Fruit fly (Drosophila melanogaster) whole organism, embryonic: ENCODE measurements around the gene Schip1.

ENCODE experiments used
- Adf1 ChIP-seq: fragments of 200-800 bp; sonication (Bioruptor generic); IDR thresholded peaks from 2 replicates; pipeline ENCODE4 v1.3.6; 2022; ENCODE audit warnings: missing biosample characterization, missing genetic modification characterization
- Asciz ChIP-seq: fragments of 200-800 bp; sonication (Bioruptor generic); optimal IDR thresholded peaks from 2 replicates; lab custom pipeline; 2017; ENCODE audit warnings: missing biosample characterization, mild to moderate bottlenecking, missing genetic modification characterization, missing genetic modification reagents
- Atf6 ChIP-seq: fragments of 200-800 bp; sonication (Bioruptor generic); IDR thresholded peaks from 2 replicates; pipeline ENCODE4 v1.3.6; 2022; ENCODE audit warnings: missing biosample characterization, missing genetic modification characterization
- B-H2 ChIP-seq: fragments of 200-800 bp; sonication (Bioruptor generic); optimal IDR thresholded peaks from 2 replicates; lab custom pipeline; 2018; ENCODE audit warnings: missing biosample characterization, mild to moderate bottlenecking, missing genetic modification characterization
- BEAF-32 ChIP-seq: fragments of 200-800 bp; sonication (Bioruptor generic); optimal IDR thresholded peaks from 3 replicates; lab custom pipeline; 2017; ENCODE audit warnings: missing biosample characterization, missing genetic modification characterization, mild to moderate bottlenecking, moderate library complexity, missing genetic modification reagents
- BtbVII ChIP-seq: fragments of 200-800 bp; sonication (Bioruptor generic); optimal IDR thresholded peaks from 3 replicates; lab custom pipeline; 2017; ENCODE audit warnings: missing biosample characterization, mild to moderate bottlenecking, missing genetic modification characterization
- CG10431 ChIP-seq: fragments of 200-800 bp; sonication (Bioruptor generic); optimal IDR thresholded peaks from 3 replicates; lab custom pipeline; 2018; ENCODE audit warnings: missing biosample characterization, mild to moderate bottlenecking, missing genetic modification characterization
- CG11456 ChIP-seq: fragments of 200-800 bp; sonication (Bioruptor generic); IDR thresholded peaks from 3 replicates; pipeline ENCODE4 v1.3.6; 2022; ENCODE audit warnings: missing biosample characterization, missing genetic modification characterization
- CG12236 ChIP-seq: fragments of 200-800 bp; sonication (Bioruptor generic); optimal IDR thresholded peaks from 2 replicates; lab custom pipeline; 2016; ENCODE audit warnings: missing biosample characterization, missing genetic modification characterization
- CG13123 ChIP-seq: fragments of 200-800 bp; sonication (Bioruptor generic); optimal IDR thresholded peaks from 2 replicates; lab custom pipeline; 2016; ENCODE audit warnings: missing biosample characterization, missing genetic modification characterization
- CG1529 ChIP-seq: fragments of 200-800 bp; sonication (Bioruptor generic); optimal IDR thresholded peaks from 3 replicates; lab custom pipeline; 2018; ENCODE audit warnings: missing biosample characterization, missing genetic modification characterization
- CG15696 ChIP-seq: fragments of 200-800 bp; sonication (Bioruptor generic); optimal IDR thresholded peaks from 2 replicates; lab custom pipeline; 2019; ENCODE audit warnings: missing biosample characterization, mild to moderate bottlenecking, missing genetic modification characterization, moderate library complexity
- CG1832 ChIP-seq: fragments of 200-800 bp; sonication (Bioruptor generic); optimal IDR thresholded peaks from 2 replicates; lab custom pipeline; 2017; ENCODE audit warnings: missing biosample characterization, mild to moderate bottlenecking, missing genetic modification characterization, inconsistent platforms
- CG2712 ChIP-seq: fragments of 200-800 bp; optimal IDR thresholded peaks from 3 replicates; lab custom pipeline; 2019; ENCODE audit warnings: missing biosample characterization, mild to moderate bottlenecking, missing genetic modification characterization, moderate library complexity
- CG30020 ChIP-seq: fragments of 200-800 bp; optimal IDR thresholded peaks from 2 replicates; lab custom pipeline; 2019; ENCODE audit warnings: missing biosample characterization, mild to moderate bottlenecking, missing genetic modification characterization, moderate library complexity
- CG3281 ChIP-seq: fragments of 200-800 bp; sonication (Bioruptor generic); optimal IDR thresholded peaks from 3 replicates; lab custom pipeline; 2017; ENCODE audit warnings: missing biosample characterization, mild to moderate bottlenecking, missing genetic modification characterization
- CG3847 ChIP-seq: fragments of 200-800 bp; sonication (Bioruptor generic); IDR thresholded peaks from 2 replicates; pipeline ENCODE4 v1.3.6; 2022; ENCODE audit warnings: missing biosample characterization, missing genetic modification characterization
- CG5180 ChIP-seq: fragments of 200-800 bp; sonication (Bioruptor generic); optimal IDR thresholded peaks from 3 replicates; lab custom pipeline; 2017; ENCODE audit warnings: missing biosample characterization, missing genetic modification characterization, mild to moderate bottlenecking, moderate library complexity, missing genetic modification reagents
- CG6813 ChIP-seq: fragments of 200-800 bp; sonication (Bioruptor generic); optimal IDR thresholded peaks from 2 replicates; lab custom pipeline; 2017; ENCODE audit warnings: missing biosample characterization, missing genetic modification characterization, mild to moderate bottlenecking, moderate library complexity, missing genetic modification reagents
- CG9215 ChIP-seq: fragments of 200-800 bp; sonication (Bioruptor generic); IDR thresholded peaks from 2 replicates; pipeline ENCODE4 v1.3.6; 2022; ENCODE audit warnings: missing biosample characterization, missing genetic modification characterization
- D19A ChIP-seq: fragments of 200-800 bp; optimal IDR thresholded peaks from 3 replicates; lab custom pipeline; 2019; ENCODE audit warnings: missing biosample characterization, mild to moderate bottlenecking, missing genetic modification characterization, moderate library complexity
- Dfd ChIP-seq, 2 experiments: fragments of >200 bp; optimal IDR thresholded peaks; 2 replicates each; lab custom pipeline; 2017; ENCODE audit warnings: missing biosample characterization in 2 of 2, missing genetic modification characterization in 2 of 2
- Ets65A ChIP-seq: fragments of 200-800 bp; sonication (Bioruptor generic); peaks from one replicate; lab custom pipeline; 2016; ENCODE audit warnings: missing biosample characterization, missing genetic modification characterization
- Fer2 ChIP-seq: fragments of 200-800 bp; sonication (Bioruptor generic); optimal IDR thresholded peaks from 2 replicates; lab custom pipeline; 2018; ENCODE audit warnings: missing biosample characterization, mild to moderate bottlenecking, missing genetic modification characterization, moderate library complexity
- HmgD ChIP-seq: fragments of 200-800 bp; sonication (Bioruptor generic); optimal IDR thresholded peaks from 3 replicates; lab custom pipeline; 2016; ENCODE audit warnings: missing biosample characterization, missing genetic modification characterization
- Med ChIP-seq: fragments of 200-800 bp; sonication (Bioruptor generic); peaks from one replicate; lab custom pipeline; 2016; ENCODE audit warnings: missing biosample characterization, missing genetic modification characterization, mild to moderate bottlenecking, inconsistent platforms, moderate library complexity
- Neu2 ChIP-seq: fragments of 200-800 bp; sonication (Bioruptor generic); optimal IDR thresholded peaks from 3 replicates; lab custom pipeline; 2016; ENCODE audit warnings: missing biosample characterization, missing genetic modification characterization, borderline replicate concordance
- Poxn ChIP-seq: fragments of 200-800 bp; sonication (Bioruptor generic); IDR thresholded peaks from 2 replicates; pipeline ENCODE4 v1.3.6; 2022; ENCODE audit warnings: missing biosample characterization, missing genetic modification characterization
- Sry-β ChIP-seq: fragments of 200-800 bp; sonication (Bioruptor generic); optimal IDR thresholded peaks from 2 replicates; lab custom pipeline; 2018; ENCODE audit warnings: missing biosample characterization, mild to moderate bottlenecking, missing genetic modification characterization, moderate library complexity
- Trl ChIP-seq, 3 experiments: fragments of >200 bp in 2 of 3; fragments of 200-800 bp in 1 of 3; sonication (Bioruptor generic) in 1 of 3; optimal IDR thresholded peaks; 2 replicates in 1 of 3; 3 replicates in 2 of 3; lab custom pipeline; 2016 to 2017; ENCODE audit warnings: missing biosample characterization in 1 of 3, missing genetic modification characterization in 1 of 3
- Xbp1 ChIP-seq: fragments of 200-800 bp; sonication (Bioruptor generic); optimal IDR thresholded peaks from 3 replicates; lab custom pipeline; 2016; ENCODE audit warnings: missing biosample characterization, mild to moderate bottlenecking, missing genetic modification characterization
- YL-1 ChIP-seq: fragments of 200-800 bp; sonication (Bioruptor generic); optimal IDR thresholded peaks from 3 replicates; lab custom pipeline; 2017; ENCODE audit warnings: missing biosample characterization, mild to moderate bottlenecking, missing genetic modification characterization
- ara ChIP-seq: fragments of 200-800 bp; sonication (Bioruptor generic); IDR thresholded peaks from 2 replicates; pipeline ENCODE4 v1.3.6; 2022; ENCODE audit warnings: missing biosample characterization, missing genetic modification characterization
- crol ChIP-seq: fragments of 200-800 bp; sonication (Bioruptor generic); IDR thresholded peaks from 2 replicates; pipeline ENCODE4 v1.3.6; 2022; ENCODE audit warnings: missing biosample characterization, missing genetic modification characterization
- disco-r ChIP-seq: fragments of 200-800 bp; sonication (Bioruptor generic); optimal IDR thresholded peaks from 2 replicates; lab custom pipeline; 2016; ENCODE audit warnings: missing biosample characterization, missing genetic modification characterization
- dpn ChIP-seq, 2 experiments: fragments of 200-800 bp; sonication (Bioruptor generic); optimal IDR thresholded peaks; 3 replicates each; lab custom pipeline; 2016; ENCODE audit warnings: missing biosample characterization in 2 of 2, missing genetic modification characterization in 2 of 2
- esg ChIP-seq: fragments of 200-800 bp; sonication (Bioruptor generic); conservative IDR thresholded peaks from 2 replicates; pipeline ENCODE4 v1.3.6; 2022; ENCODE audit warnings: missing biosample characterization, missing genetic modification characterization
- eyg ChIP-seq: fragments of 200-800 bp; sonication (Bioruptor generic); optimal IDR thresholded peaks from 3 replicates; lab custom pipeline; 2016; ENCODE audit warnings: missing biosample characterization, missing genetic modification characterization
- h ChIP-seq: fragments of >200 bp; optimal IDR thresholded peaks from 2 replicates; lab custom pipeline; 2017
- jumu ChIP-seq: fragments of 200-800 bp; sonication (Bioruptor generic); optimal IDR thresholded peaks from 3 replicates; lab custom pipeline; 2016; ENCODE audit warnings: missing biosample characterization, missing genetic modification characterization
- nau ChIP-seq: fragments of 200-800 bp; sonication (Bioruptor generic); optimal IDR thresholded peaks from 3 replicates; lab custom pipeline; 2017; ENCODE audit warnings: missing biosample characterization, mild to moderate bottlenecking, missing genetic modification characterization, missing genetic modification reagents
- otp ChIP-seq: fragments of 200-800 bp; sonication (Bioruptor generic); IDR thresholded peaks from 3 replicates; pipeline ENCODE4, ENCODE4 v1.3.6; 2022; ENCODE audit warnings: missing biosample characterization, missing genetic modification characterization
- pan ChIP-seq, 4 experiments: fragments of >200 bp in 3 of 4; fragments of 200-800 bp in 1 of 4; sonication (Bioruptor generic) in 1 of 4; optimal IDR thresholded peaks in 3 of 4; IDR thresholded peaks in 1 of 4; 2 replicates each; pipeline versions ENCODE4 v1.3.6 to Lab custom; 2017 to 2022; ENCODE audit warnings: missing biosample characterization in 2 of 4, missing genetic modification characterization in 2 of 4, mixed read lengths in 1 of 4
- phol ChIP-seq: fragments of 200-800 bp; sonication (Bioruptor generic); optimal IDR thresholded peaks from 3 replicates; lab custom pipeline; 2018; ENCODE audit warnings: missing biosample characterization, mild to moderate bottlenecking, missing genetic modification characterization, moderate library complexity
- row ChIP-seq: fragments of 200-800 bp; sonication (Bioruptor generic); IDR thresholded peaks from 3 replicates; pipeline ENCODE4 v1.3.6; 2022; ENCODE audit warnings: missing biosample characterization, missing genetic modification characterization
- seq ChIP-seq: fragments of 200-800 bp; sonication (Bioruptor generic); IDR thresholded peaks from 2 replicates; pipeline ENCODE4 v1.3.6; 2022; ENCODE audit warnings: missing biosample characterization, missing genetic modification characterization
- tap ChIP-seq: fragments of 200-800 bp; optimal IDR thresholded peaks from 3 replicates; lab custom pipeline; 2019; ENCODE audit warnings: missing biosample characterization, mild to moderate bottlenecking, missing genetic modification characterization, moderate library complexity
- trem ChIP-seq: fragments of 200-800 bp; optimal IDR thresholded peaks from 3 replicates; lab custom pipeline; 2019; ENCODE audit warnings: missing biosample characterization, mild to moderate bottlenecking, missing genetic modification characterization, moderate library complexity
- wdn ChIP-seq: fragments of 200-800 bp; sonication (Bioruptor generic); IDR thresholded peaks from 2 replicates; pipeline ENCODE4 v1.3.6; 2022; ENCODE audit warnings: missing biosample characterization, missing genetic modification characterization
- zfh2 ChIP-seq: fragments of 200-800 bp; sonication (Bioruptor generic); optimal IDR thresholded peaks from 2 replicates; lab custom pipeline; 2016; ENCODE audit warnings: missing biosample characterization, missing genetic modification characterization

Gene Schip1

DNA sequence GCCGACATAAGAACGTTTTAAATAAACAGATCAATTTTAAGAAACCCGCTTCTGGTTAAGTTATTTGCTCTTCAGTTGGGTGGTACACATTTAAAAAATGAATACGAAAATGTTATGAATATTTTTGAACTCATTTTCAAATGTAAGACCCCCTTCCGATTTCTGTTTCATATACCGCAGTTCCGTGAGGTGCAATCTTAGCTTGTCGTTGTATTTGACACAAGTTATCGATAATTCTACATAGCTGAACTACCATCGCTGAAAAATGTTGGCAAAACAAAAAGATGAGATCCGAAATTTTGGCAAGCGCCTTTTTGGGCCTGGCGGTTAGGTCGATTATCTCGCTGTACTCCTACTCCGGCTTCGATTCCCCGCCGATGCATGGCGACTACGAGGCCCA, 48.9 kb upstream of the Schip1 start, which contains the start of gene gny (continued):
- no peak for TF ChIP-seq CG5180
- TF ChIP-seq HmgD (GFP tag; lab: Kevin White, UChicago) = peak; percentile 39
- TF ChIP-seq trem (tag; lab: Kevin White, UChicago) = peak; percentile 24
- TF ChIP-seq Fer2 (tag; lab: Kevin White, UChicago) = no peak
- TF ChIP-seq Poxn = no peak
- no peak for TF ChIP-seq disco-r
- peak; percentile 9 for TF ChIP-seq phol (tag; lab: Kevin White, UChicago)
- TF ChIP-seq wdn = no peak
- TF ChIP-seq row (GFP tag; lab: Robert Waterston, UW) = peak; percentile 26; the same call in 1 of the 3 replicates
- TF ChIP-seq seq (GFP tag; lab: Robert Waterston, UW) = no peak
- no peak for TF ChIP-seq Asciz (GFP tag; lab: Kevin White, UChicago)
- no peak for TF ChIP-seq jumu (GFP tag; lab: Kevin White, UChicago)
- no peak for TF ChIP-seq Sry-β (GFP tag; lab: Kevin White, UChicago)
- peak; percentile 97 for TF ChIP-seq CG30020 (tag; lab: Kevin White, UChicago)
- no peak for TF ChIP-seq BtbVII (GFP tag; lab: Kevin White, UChicago)
- TF ChIP-seq YL-1 (GFP tag; lab: Kevin White, UChicago) = peak; percentile 40
- TF ChIP-seq B-H2 (GFP tag; lab: Kevin White, UChicago) = no peak
- no peak for TF ChIP-seq zfh2 (GFP tag; lab: Kevin White, UChicago)
- no peak for TF ChIP-seq CG11456

DNA sequence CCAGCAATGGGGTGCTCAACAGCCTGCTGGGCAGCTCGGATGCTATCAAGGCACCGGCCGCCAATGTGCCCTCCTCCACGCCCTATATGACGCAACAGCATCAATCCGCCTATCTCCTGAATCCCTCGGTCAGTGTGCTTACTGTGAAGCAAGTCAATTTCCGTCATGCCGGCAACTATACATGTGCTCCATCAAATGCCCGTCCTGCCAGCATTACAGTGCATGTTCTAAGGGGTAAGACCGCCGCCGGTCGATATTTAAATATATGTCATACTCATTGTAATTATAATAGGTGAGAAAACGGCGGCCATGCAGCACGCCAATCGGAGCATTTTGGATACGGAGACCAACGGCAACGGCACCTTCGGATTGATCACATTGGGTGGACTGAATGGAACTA, 47.7 kb upstream of the Schip1 start:
- TF ChIP-seq CG12236 (GFP tag; lab: Kevin White, UChicago) (no peak), Med (peak; percentile 63), Ets65A (peak; percentile 88), pan (optimal IDR thresholded peaks at IDR 0.05; lab: Kevin White, UChicago) (no peak), pan (GFP tag; optimal IDR thresholded peaks at IDR 0.05 in 1 of 2, IDR thresholded peaks at IDR 0.05 in 1 of 2) (peak in 1 of 2 experiments; percentile 17), h (lab: Kevin White, UChicago) (no peak)
- TF ChIP-seq, all 482 proteins: peak for 3

- TF ChIP-seq nau (GFP tag; lab: Kevin White, UChicago) (no peak), D19A (no peak), CG1832 (GFP tag; lab: Kevin White, UChicago) (no peak), Trl (optimal IDR thresholded peaks at IDR 0.05; lab: Kevin White, UChicago) (no peak), Trl (GFP tag; optimal IDR thresholded peaks at IDR 0.05; lab: Kevin White, UChicago) (peak; percentile 1), CG15696 (no peak), dpn (GFP tag; optimal IDR thresholded peaks at IDR 0.05; lab: Kevin White, UChicago) (no peak), Xbp1 (GFP tag; lab: Kevin White, UChicago) (no peak), Adf1 (GFP tag; lab: Robert Waterston, UW) (no peak), CG6813 (GFP tag; lab: Kevin White, UChicago) (no peak), esg (GFP tag; lab: Robert Waterston, UW) (no peak), Atf6 (GFP tag; lab: Robert Waterston, UW) (no peak), CG3281 (no peak), CG1529 (no peak), Neu2 (GFP tag; lab: Kevin White, UChicago) (no peak), CG2712 (no peak), tap (tag; lab: Kevin White, UChicago) (no peak), CG13123 (no peak), CG10431 (no peak), ara (GFP tag; lab: Robert Waterston, UW) (no peak), eyg (GFP tag; lab: Kevin White, UChicago) (no peak), Dfd (GFP tag; optimal IDR thresholded peaks at IDR 0.05; lab: Kevin White, UChicago) (peak in 1 of 2 experiments; percentile 8), CG9215 (GFP tag; lab: Robert Waterston, UW) (no peak), BEAF-32 (GFP tag; lab: Kevin White, UChicago) (no peak), otp (GFP tag; lab: Robert Waterston, UW) (no peak), CG3847 (GFP tag; lab: Robert Waterston, UW) (no peak), crol (no peak)
Observed at dm6 chr2L:10376276-10376675, 45.4 kb upstream of the Schip1 start.
